Worm (Caenorhabditis elegans) whole organism, young adult: Measurements from ENCODE around the gene Y40A1A.2.

Source experiments
- B0035.1 ChIP-seq: sonication (generic microtip); optimal IDR thresholded peaks from 2 replicates; lab custom pipeline; 2016; ENCODE audit warnings: missing genetic modification characterization, mild to moderate bottlenecking, missing compliant biosample characterization, missing genotype, missing genetic modification reagents
- B0261.1 ChIP-seq: sonication (generic microtip); optimal IDR thresholded peaks from 2 replicates; lab custom pipeline; 2016; ENCODE audit warnings: mild to moderate bottlenecking, missing genetic modification characterization, moderate library complexity, missing compliant biosample characterization
- Y53G8AR.9 ChIP-seq: fragments of 200-800 bp; sonication (Bioruptor generic); conservative IDR thresholded peaks from 2 replicates; pipeline ENCODE4 v1.3.6; 2022; ENCODE audit warnings: missing genetic modification reagents, missing genetic modification characterization, missing compliant biosample characterization
- lin-40 ChIP-seq: sonication (generic microtip); optimal IDR thresholded peaks from 2 replicates; lab custom pipeline; 2016; ENCODE audit warnings: missing genetic modification characterization, mild to moderate bottlenecking, missing compliant biosample characterization, missing genotype, missing genetic modification reagents
- pha-4 ChIP-seq: fragments of 150-350 bp; sonication (generic microtip); optimal IDR thresholded peaks from 2 replicates; lab custom pipeline; 2014; ENCODE audit warnings: missing biosample characterization, missing genetic modification reagents, missing genetic modification characterization
- rcor-1 ChIP-seq: fragments of 200-800 bp; sonication (Bioruptor generic); IDR thresholded peaks from 2 replicates; pipeline ENCODE4 v1.3.6; 2022; ENCODE audit warnings: missing genetic modification reagents, missing genetic modification characterization, missing compliant biosample characterization
- sdz-38 ChIP-seq: sonication (generic microtip); optimal IDR thresholded peaks from 2 replicates; lab custom pipeline; 2016; ENCODE audit warnings: missing genotype, missing genetic modification characterization, missing compliant biosample characterization
- ztf-6 ChIP-seq: fragments of 200-800 bp; sonication (Bioruptor generic); IDR thresholded peaks from 2 replicates; pipeline ENCODE4 v1.3.6; 2022; ENCODE audit warnings: missing genetic modification reagents, missing genetic modification characterization, missing compliant biosample characterization

ce11 chrX:2014521-2014920 is 24.0 kb downstream of the Y40A1A.2 start:
- no peak for TF ChIP-seq B0035.1 (tag; lab: Kevin White, UChicago)
- TF ChIP-seq B0261.1 (tag; lab: Kevin White, UChicago) = no peak
- TF ChIP-seq ztf-6 (GFP tag; lab: Robert Waterston, UW) = no peak
- TF ChIP-seq rcor-1 = no peak
- TF ChIP-seq pha-4 (tag; lab: Kevin White, UChicago) = peak; percentile 47
- TF ChIP-seq Y53G8AR.9 (GFP tag; lab: Robert Waterston, UW) = no peak
- no peak for TF ChIP-seq sdz-38
- TF ChIP-seq lin-40 = no peak
